Worm (Caenorhabditis elegans) whole organism, mixed stage, embryonic: ENCODE measurements around the gene aqp-5.

Experiments used
- cnd-1 ChIP-seq: fragments of 200-800 bp; sonication (Bioruptor generic); optimal IDR thresholded peaks from 2 replicates; lab custom pipeline; 2018; ENCODE audit warnings: mild to moderate bottlenecking, missing genetic modification characterization, missing compliant biosample characterization
- drap-1 ChIP-seq: fragments of 200-800 bp; sonication (Bioruptor generic); optimal IDR thresholded peaks from 3 replicates; lab custom pipeline; 2018; ENCODE audit warnings: mild to moderate bottlenecking, missing genetic modification characterization, missing compliant biosample characterization
- elt-3 ChIP-seq: fragments of 150-350 bp; optimal IDR thresholded peaks from 2 replicates; lab custom pipeline; 2014; ENCODE audit warnings: missing biosample characterization, missing genetic modification characterization
- lin-13 ChIP-seq: fragments of 150-350 bp; optimal IDR thresholded peaks from 2 replicates; lab custom pipeline; 2014; ENCODE audit warnings: missing biosample characterization, missing genetic modification characterization
- mab-5 ChIP-seq: fragments of 150-350 bp; optimal IDR thresholded peaks from 2 replicates; lab custom pipeline; 2014; ENCODE audit warnings: missing biosample characterization, missing genetic modification characterization
- nhr-76 ChIP-seq: sonication (generic microtip); optimal IDR thresholded peaks from 2 replicates; lab custom pipeline; 2017; ENCODE audit warnings: missing biosample characterization, missing genetic modification characterization
- pha-4 ChIP-seq: fragments of 150-350 bp; optimal IDR thresholded peaks from 2 replicates; lab custom pipeline; 2018; ENCODE audit warnings: missing biosample characterization, missing genetic modification reagents, missing genetic modification characterization
- snpc-4 ChIP-seq: fragments of 150-350 bp; optimal IDR thresholded peaks from 2 replicates; lab custom pipeline; 2014; ENCODE audit warnings: missing biosample characterization, missing genetic modification characterization
- unc-62 ChIP-seq: fragments of 150-350 bp; optimal IDR thresholded peaks from 2 replicates; lab custom pipeline; 2014; ENCODE audit warnings: missing biosample characterization, missing genetic modification reagents, missing genetic modification characterization
- ztf-11 ChIP-seq: fragments of 150-350 bp; optimal IDR thresholded peaks from 2 replicates; lab custom pipeline; 2014; ENCODE audit warnings: missing biosample characterization, missing genetic modification characterization

DNA sequence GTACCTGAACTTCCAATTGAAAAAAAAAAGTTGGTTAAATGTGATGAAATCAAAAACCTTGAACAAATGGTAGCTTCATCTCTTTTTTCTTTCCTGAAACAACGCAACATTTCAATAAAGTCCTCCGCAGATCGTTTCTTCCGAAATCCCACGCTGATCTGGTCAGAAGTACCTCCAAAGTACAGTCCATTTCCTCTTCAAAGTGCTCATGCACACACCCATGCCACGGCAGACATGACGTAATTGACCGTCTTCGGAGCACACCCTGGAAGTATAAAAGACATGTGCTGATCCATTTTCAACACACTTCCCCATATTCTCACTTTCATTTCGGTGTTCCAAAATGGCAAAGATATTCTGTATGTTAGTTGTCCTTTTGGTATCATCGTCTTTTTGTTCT is 12.3 kb downstream of the aqp-5 start, which contains the start of gene C35A5.10:
- no peak for TF ChIP-seq lin-13 (tag; lab: Kevin White, UChicago)
- no peak for TF ChIP-seq ztf-11
- TF ChIP-seq pha-4 (tag; lab: Kevin White, UChicago) = no peak
- TF ChIP-seq mab-5 (tag; lab: Kevin White, UChicago) = no peak
- TF ChIP-seq snpc-4 (tag; lab: Kevin White, UChicago) = no peak
- TF ChIP-seq elt-3 (tag; lab: Kevin White, UChicago) = no peak
- no peak for TF ChIP-seq cnd-1 (tag; lab: Kevin White, UChicago)
- TF ChIP-seq drap-1 (GFP tag; lab: Kevin White, UChicago) = no peak
- no peak for TF ChIP-seq nhr-76 (tag; lab: Kevin White, UChicago)
- no peak for TF ChIP-seq unc-62 (GFP tag; lab: Kevin White, UChicago)
